Comparison of ENCODE assay signal across 1 worm cellular context in the genomic region with DNA sequence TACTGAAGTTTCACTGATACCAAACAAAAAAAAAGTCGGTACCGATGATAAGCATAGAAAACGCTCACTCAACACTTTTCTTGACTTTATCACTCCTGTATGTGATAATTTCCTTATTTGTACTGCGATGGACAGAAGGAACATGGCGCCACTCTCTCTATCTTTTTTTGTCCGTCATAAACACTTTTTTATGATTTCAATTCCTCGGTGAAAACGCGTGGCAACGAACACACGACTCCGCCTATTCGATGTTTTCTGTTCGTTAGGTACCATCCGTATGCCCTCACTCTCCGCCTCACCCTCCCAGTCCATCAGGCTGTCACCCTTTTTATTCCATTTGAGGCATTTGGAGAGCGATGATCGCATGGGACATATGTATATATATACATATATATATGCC.
TF ChIP-seq lines count a peak whose summit lies in the region.

No protein-coding gene starts in this region.

TF ChIP-seq in whole organism, L4 larva, 104 proteins besides CTCF, POLR2A, EP300 and RAD21 (continued from another document):
- TF ChIP-seq daf-8 (GFP tag; IDR thresholded peaks at IDR 0.05; lab: Robert Waterston, UW) (no peak), ces-1 (GFP tag; optimal IDR thresholded peaks at IDR 0.05; lab: Kevin White, UChicago) (no peak), F26F4.8 (GFP tag; conservative IDR thresholded peaks at IDR 0.05; lab: Robert Waterston, UW) (no peak), hlh-11 (tag; optimal IDR thresholded peaks at IDR 0.05; lab: Kevin White, UChicago) (peak; percentile 74), lin-15B (tag; optimal IDR thresholded peaks at IDR 0.05; lab: Kevin White, UChicago) (no peak), nhr-11 (tag; optimal IDR thresholded peaks at IDR 0.05; lab: Kevin White, UChicago) (no peak), aha-1 (tag; lab: Kevin White, UChicago) (no peak), dmd-9 (GFP tag; IDR thresholded peaks at IDR 0.05; lab: Robert Waterston, UW) (no peak), jun-1 (tag; optimal IDR thresholded peaks at IDR 0.05; lab: Kevin White, UChicago) (no peak), php-3 (GFP tag; IDR thresholded peaks at IDR 0.05; lab: Robert Waterston, UW) (peak; percentile 50), daf-16 (GFP tag; optimal IDR thresholded peaks at IDR 0.05; lab: Kevin White, UChicago) (no peak), daf-16 (tag; optimal IDR thresholded peaks at IDR 0.05; lab: Kevin White, UChicago) (peak; percentile 75), Y48G9A.11 (GFP tag; IDR thresholded peaks at IDR 0.05; lab: Robert Waterston, UW) (no peak), ceh-82 (tag; optimal IDR thresholded peaks at IDR 0.05; lab: Kevin White, UChicago) (no peak), lin-13 (GFP tag; optimal IDR thresholded peaks at IDR 0.05; lab: Kevin White, UChicago) (no peak), unc-130 (GFP tag; optimal IDR thresholded peaks at IDR 0.05; lab: Kevin White, UChicago) (no peak), lsy-2 (tag; optimal IDR thresholded peaks at IDR 0.05; lab: Kevin White, UChicago) (peak in 1 of 2 experiments; percentile 43), ama-1 (optimal IDR thresholded peaks at IDR 0.05; lab: Kevin White, UChicago) (no peak), nhr-76 (tag; optimal IDR thresholded peaks at IDR 0.05; lab: Kevin White, UChicago) (no peak), D1046.2 (GFP tag; IDR thresholded peaks at IDR 0.05; lab: Robert Waterston, UW) (no peak), F37D6.2 (tag; optimal IDR thresholded peaks at IDR 0.05; lab: Kevin White, UChicago) (no peak), lir-3 (tag; optimal IDR thresholded peaks at IDR 0.05; lab: Kevin White, UChicago) (no peak), egl-27 (tag; optimal IDR thresholded peaks at IDR 0.05; lab: Kevin White, UChicago) (no peak), ceh-20 (GFP tag; IDR thresholded peaks at IDR 0.05; lab: Robert Waterston, UW) (no peak), lin-39 (tag; optimal IDR thresholded peaks at IDR 0.05; lab: Kevin White, UChicago) (no peak), T20F7.1 (GFP tag; optimal IDR thresholded peaks at IDR 0.05; lab: Kevin White, UChicago) (peak; percentile 62), nhr-6 (tag; optimal IDR thresholded peaks at IDR 0.05; lab: Kevin White, UChicago) (no peak), Y75B8A.6 (GFP tag; IDR thresholded peaks at IDR 0.05; lab: Robert Waterston, UW) (no peak), duxl-1 (tag; optimal IDR thresholded peaks at IDR 0.05; lab: Kevin White, UChicago; ENCODE audit: poor library complexity) (no peak), zip-11 (GFP tag; IDR thresholded peaks at IDR 0.05; lab: Robert Waterston, UW) (no peak), unc-62 (GFP tag; optimal IDR thresholded peaks at IDR 0.05 in 1 of 2; lab: Kevin White, UChicago) (peak in 1 of 2 experiments; percentile 2), unc-62 (tag; optimal IDR thresholded peaks at IDR 0.05; lab: Kevin White, UChicago) (no peak), dve-1 (tag; optimal IDR thresholded peaks at IDR 0.05; lab: Kevin White, UChicago; ENCODE audit: insufficient read depth) (peak; percentile 81), mdt-29 (GFP tag; IDR thresholded peaks at IDR 0.05; lab: Robert Waterston, UW) (no peak), mdl-1 (tag; optimal IDR thresholded peaks at IDR 0.05; lab: Kevin White, UChicago) (no peak), zip-2 (tag; optimal IDR thresholded peaks at IDR 0.05; lab: Kevin White, UChicago) (no peak), nhr-111 (GFP tag; optimal IDR thresholded peaks at IDR 0.05; lab: Kevin White, UChicago) (no peak), gei-8 (GFP tag; optimal IDR thresholded peaks at IDR 0.05; lab: Kevin White, UChicago) (no peak), lim-7 (GFP tag; IDR thresholded peaks at IDR 0.05; lab: Robert Waterston, UW) (no peak), nhr-41 (GFP tag; IDR thresholded peaks at IDR 0.05; lab: Robert Waterston, UW) (no peak), ceh-28 (tag; optimal IDR thresholded peaks at IDR 0.05; lab: Kevin White, UChicago) (no peak), nhr-77 (tag; optimal IDR thresholded peaks at IDR 0.05; lab: Kevin White, UChicago) (peak; percentile 5), sdz-12 (GFP tag; optimal IDR thresholded peaks at IDR 0.05; lab: Kevin White, UChicago) (no peak), snpc-1.2 (GFP tag; IDR thresholded peaks at IDR 0.05; lab: Robert Waterston, UW) (no peak), ceh-44 (GFP tag; IDR thresholded peaks at IDR 0.05; lab: Robert Waterston, UW) (no peak), nhr-42 (GFP tag; IDR thresholded peaks at IDR 0.05; lab: Robert Waterston, UW) (no peak), hlh-30 (tag; optimal IDR thresholded peaks at IDR 0.05; lab: Kevin White, UChicago; ENCODE audit: insufficient read depth) (peak; percentile 22), ceh-62 (tag; optimal IDR thresholded peaks at IDR 0.05; lab: Kevin White, UChicago) (no peak), zfp-3 (GFP tag; conservative IDR thresholded peaks at IDR 0.05; lab: Robert Waterston, UW) (peak; percentile 30; the same call in 1 of the 2 replicates), dpl-1 (GFP tag; optimal IDR thresholded peaks at IDR 0.05; lab: Kevin White, UChicago) (no peak), lin-29 (GFP tag; IDR thresholded peaks at IDR 0.05; lab: Robert Waterston, UW) (no peak), ZK546.5 (tag; optimal IDR thresholded peaks at IDR 0.05; lab: Kevin White, UChicago) (no peak), ZK337.2 (GFP tag; IDR thresholded peaks at IDR 0.05; lab: Robert Waterston, UW) (no peak), madf-9 (GFP tag; conservative IDR thresholded peaks at IDR 0.05; lab: Robert Waterston, UW) (no peak), ctbp-1 (GFP tag; IDR thresholded peaks at IDR 0.05; lab: Robert Waterston, UW) (no peak), nhr-102 (tag; optimal IDR thresholded peaks at IDR 0.05; lab: Kevin White, UChicago) (no peak), daf-19 (GFP tag; conservative IDR thresholded peaks at IDR 0.05; lab: Robert Waterston, UW) (no peak), F44E2.7 (GFP tag; IDR thresholded peaks at IDR 0.05; lab: Robert Waterston, UW) (no peak), attf-4 (tag; optimal IDR thresholded peaks at IDR 0.05; lab: Kevin White, UChicago) (no peak), dmd-8 (GFP tag; IDR thresholded peaks at IDR 0.05; lab: Robert Waterston, UW) (no peak), ztf-7 (tag; optimal IDR thresholded peaks at IDR 0.05; lab: Kevin White, UChicago) (no peak), arid-1 (GFP tag; conservative IDR thresholded peaks at IDR 0.05; lab: Robert Waterston, UW) (no peak), cey-2 (tag; optimal IDR thresholded peaks at IDR 0.05; lab: Kevin White, UChicago; ENCODE audit: borderline replicate concordance, insufficient read depth) (no peak), lin-38 (GFP tag; IDR thresholded peaks at IDR 0.05; lab: Robert Waterston, UW) (no peak), nhr-237 (tag; optimal IDR thresholded peaks at IDR 0.05; lab: Kevin White, UChicago) (no peak), mep-1 (tag; optimal IDR thresholded peaks at IDR 0.05; lab: Kevin White, UChicago) (no peak), pqm-1 (tag; optimal IDR thresholded peaks at IDR 0.05; lab: Kevin White, UChicago) (peak; percentile 87), ceh-32 (tag; optimal IDR thresholded peaks at IDR 0.05; lab: Kevin White, UChicago; ENCODE audit: poor library complexity) (no peak), aly-2 (tag; optimal IDR thresholded peaks at IDR 0.05; lab: Kevin White, UChicago) (no peak), zfp-2 (tag; optimal IDR thresholded peaks at IDR 0.05; lab: Kevin White, UChicago) (no peak), mxl-2 (GFP tag; conservative IDR thresholded peaks at IDR 0.05; lab: Robert Waterston, UW) (no peak), spr-1 (tag; optimal IDR thresholded peaks at IDR 0.05; lab: Kevin White, UChicago) (no peak), daf-12 (tag; optimal IDR thresholded peaks at IDR 0.05; lab: Kevin White, UChicago) (no peak), set-16 (GFP tag; IDR thresholded peaks at IDR 0.05; lab: Robert Waterston, UW) (no peak), F10B5.3 (tag; optimal IDR thresholded peaks at IDR 0.05; lab: Kevin White, UChicago) (no peak), madf-5 (GFP tag; IDR thresholded peaks at IDR 0.05; lab: Robert Waterston, UW) (0 out of 4 replicates have a peak, but pooled peaks of 1 of the 2 experiments have one; percentile 27), R02D3.7 (tag; optimal IDR thresholded peaks at IDR 0.05; lab: Kevin White, UChicago) (no peak), mxl-3 (GFP tag; optimal IDR thresholded peaks at IDR 0.05; lab: Kevin White, UChicago) (peak; percentile 68), nhr-48 (tag; optimal IDR thresholded peaks at IDR 0.05; lab: Kevin White, UChicago) (no peak), unc-39 (tag; optimal IDR thresholded peaks at IDR 0.05; lab: Kevin White, UChicago) (no peak), F49E8.2 (tag; optimal IDR thresholded peaks at IDR 0.05; lab: Kevin White, UChicago; ENCODE audit: borderline replicate concordance) (no peak), vab-7 (GFP tag; IDR thresholded peaks at IDR 0.05; lab: Robert Waterston, UW) (no peak), pha-4 (GFP tag; IDR thresholded peaks at IDR 0.05; lab: Robert Waterston, UW) (no peak), pha-4 (tag; optimal IDR thresholded peaks at IDR 0.05; lab: Kevin White, UChicago) (no peak), spr-3 (GFP tag; optimal IDR thresholded peaks at IDR 0.05; lab: Kevin White, UChicago) (no peak), hmg-1.1 (GFP tag; IDR thresholded peaks at IDR 0.05; lab: Robert Waterston, UW) (peak; percentile 17; the same call in 1 of the 2 replicates), nhr-28 (tag; optimal IDR thresholded peaks at IDR 0.05; lab: Kevin White, UChicago) (peak; percentile 88), rbr-2 (tag; optimal IDR thresholded peaks at IDR 0.05; lab: Kevin White, UChicago) (no peak), fos-1 (tag; optimal IDR thresholded peaks at IDR 0.05; lab: Kevin White, UChicago) (no peak), egl-43 (GFP tag; IDR thresholded peaks at IDR 0.05; lab: Robert Waterston, UW) (no peak), skn-1 (tag; optimal IDR thresholded peaks at IDR 0.05; lab: Kevin White, UChicago) (no peak)
